Worm (Caenorhabditis elegans) whole organism, dauer: ENCODE results near the gene eco-1.

Experiments
- unc-62 ChIP-seq: sonication (generic microtip); optimal IDR thresholded peaks from 2 replicates; lab custom pipeline; 2017; ENCODE audit warnings: missing biosample characterization, missing genetic modification reagents, missing genetic modification characterization

eco-1 gene

DNA sequence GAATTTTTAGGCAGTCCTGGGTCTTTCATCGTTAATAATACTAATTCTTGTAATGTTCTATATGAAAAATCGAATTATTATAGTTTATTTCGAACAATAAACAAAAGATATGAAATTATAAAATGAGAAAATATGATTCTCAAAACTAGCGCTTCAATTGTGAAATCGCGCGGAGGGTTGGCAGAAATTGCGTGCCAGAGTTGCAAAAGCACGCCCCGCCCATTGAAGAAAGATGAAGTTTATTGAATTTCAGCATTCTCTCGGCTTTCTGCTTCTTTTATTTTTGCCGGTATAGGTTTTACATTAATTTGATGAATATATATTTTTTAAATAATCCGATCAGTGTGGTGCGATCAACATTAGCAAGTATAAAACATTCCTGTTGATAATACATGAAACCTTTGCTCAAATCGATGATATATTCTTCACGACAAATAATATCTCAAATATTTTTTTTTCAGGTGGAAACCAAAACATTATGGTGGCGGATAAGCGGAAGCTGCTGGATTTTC, at the start of gene eco-1, which contains the start of gene hmgr-1:
eco-1 (minus strand) TSS at position 59 of the 512 bp plus-strand sequence.
hmgr-1 (plus strand) TSS at position 462 of the 512 bp plus-strand sequence.
- TF ChIP-seq unc-62 (GFP tag; lab: Kevin White, UChicago), result no peak

DNA sequence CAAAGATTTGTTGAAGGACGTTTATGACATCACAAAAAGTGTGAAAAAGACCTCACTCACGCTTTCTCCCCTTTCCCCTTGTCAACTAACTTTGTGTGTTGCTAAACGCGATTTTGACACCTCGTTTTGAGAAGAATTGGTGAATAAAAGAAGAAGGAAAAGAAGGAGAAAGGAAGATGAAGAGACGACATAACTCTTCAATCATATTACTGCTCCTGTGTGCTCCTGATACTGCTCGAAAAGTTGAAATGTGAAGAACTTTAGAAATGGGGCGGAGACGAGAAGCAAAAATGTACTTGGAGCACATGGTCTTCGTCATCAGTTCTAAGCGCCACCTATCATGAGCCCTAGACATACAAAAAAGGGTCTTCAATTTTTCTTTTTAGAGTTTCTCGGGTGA, 40.1 kb upstream of the eco-1 start:
- no peak for TF ChIP-seq unc-62 (GFP tag; lab: Kevin White, UChicago)

DNA sequence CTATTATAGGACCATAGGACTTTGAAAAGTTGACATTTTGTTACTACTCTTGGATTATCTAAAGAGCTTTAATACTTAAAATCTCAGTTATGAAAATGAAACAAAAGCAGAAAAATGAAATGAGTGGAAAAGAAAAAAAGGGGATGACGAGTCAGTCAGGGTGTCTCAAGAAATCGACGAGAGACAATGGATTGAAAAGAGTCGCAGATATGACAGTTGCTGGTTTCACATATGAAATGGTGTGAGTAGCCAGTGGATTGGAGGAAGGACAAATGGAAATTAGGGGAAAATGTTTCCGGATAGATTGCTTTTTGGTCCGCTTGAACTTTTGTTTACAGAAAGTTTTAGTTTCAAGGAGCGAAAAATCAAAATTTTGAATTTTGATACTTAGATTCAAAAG, 38.3 kb upstream of the eco-1 start:
- TF ChIP-seq unc-62 (GFP tag; lab: Kevin White, UChicago), result no peak

DNA sequence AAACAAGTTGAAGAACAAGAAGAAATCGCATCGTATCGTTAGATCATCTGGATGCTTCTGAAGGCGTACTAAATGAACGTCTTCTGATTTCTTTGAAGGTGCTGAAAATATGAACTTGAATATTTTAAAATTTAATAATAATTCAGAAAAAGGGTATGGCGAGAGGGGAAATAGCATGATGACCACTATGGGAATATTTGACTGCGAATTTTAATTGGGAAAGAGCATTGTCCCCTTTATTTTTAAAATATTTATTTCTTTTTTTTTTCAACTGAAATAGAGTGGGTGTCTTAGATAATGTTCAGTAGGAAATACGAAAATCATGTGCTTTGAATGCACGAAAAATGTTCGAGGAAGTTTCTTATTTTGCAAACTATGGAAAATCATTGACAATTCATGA, 36.5 kb upstream of the eco-1 start, which contains the start of gene lgc-50:
lgc-50 (minus strand) TSS at position 101 of the 400 bp plus-strand sequence.
- TF ChIP-seq unc-62 (GFP tag; lab: Kevin White, UChicago), result no peak

DNA sequence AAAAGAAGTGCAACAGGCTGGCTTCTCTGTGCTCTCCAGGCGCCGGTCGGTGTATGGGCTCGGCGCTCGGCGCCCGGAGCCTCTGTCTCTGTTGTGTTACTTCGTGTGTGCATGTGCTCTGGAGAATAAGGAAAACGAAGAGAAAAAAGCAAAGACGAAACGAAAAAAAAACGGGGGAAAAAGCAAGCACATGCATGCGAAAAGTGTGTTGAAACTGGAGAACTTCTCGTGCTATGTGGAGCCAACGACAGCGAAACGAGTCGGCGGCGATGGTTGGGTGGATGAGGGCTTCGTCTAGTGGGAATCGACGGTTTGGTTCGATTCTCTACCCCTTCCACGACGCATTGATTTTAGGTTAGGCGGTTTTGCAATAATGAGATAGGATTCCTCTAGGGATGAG, 28.5 kb upstream of the eco-1 start:
- no peak for TF ChIP-seq unc-62 (GFP tag; lab: Kevin White, UChicago)

DNA sequence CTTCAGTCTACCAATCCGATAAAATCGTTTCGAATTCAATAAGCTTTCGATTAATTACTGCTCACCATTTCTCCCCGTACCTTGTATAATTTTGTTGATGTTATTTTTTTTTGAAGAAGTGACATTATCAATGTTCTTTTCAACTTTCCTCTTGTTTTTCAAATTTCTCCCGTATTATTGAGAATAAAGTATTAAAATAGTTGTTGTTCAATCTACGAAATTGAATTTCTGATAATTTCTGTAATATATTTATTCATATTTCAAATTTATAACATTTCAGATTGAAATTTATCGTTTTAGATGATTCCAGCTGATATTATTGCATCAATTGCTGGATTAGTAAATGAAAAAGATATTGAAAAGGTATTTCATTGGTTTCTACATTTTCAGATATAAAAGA, 27.0 kb upstream of the eco-1 start, which contains the start of gene trd-1:
trd-1 (plus strand) TSS at position 301 of the 400 bp plus-strand sequence.
- TF ChIP-seq unc-62 (GFP tag; lab: Kevin White, UChicago), result no peak

DNA sequence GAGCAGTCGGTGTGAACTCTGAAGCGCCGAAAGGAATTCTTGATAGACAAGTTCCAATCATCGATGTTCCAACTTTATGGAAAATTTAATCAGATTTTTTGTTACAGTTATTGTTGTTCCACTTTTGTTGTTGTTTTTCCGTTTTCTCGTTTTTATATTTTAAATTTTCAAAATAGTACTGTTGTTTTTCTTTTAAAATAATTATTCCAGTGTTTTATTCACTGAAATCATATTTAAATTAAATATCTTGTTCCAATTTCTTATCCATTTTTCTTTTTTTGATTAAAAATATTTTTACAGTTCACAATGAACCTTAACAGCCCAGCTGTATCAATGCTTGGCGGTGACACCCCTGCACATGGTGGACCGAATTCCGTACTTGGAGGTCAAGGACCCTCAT, 24.8 kb upstream of the eco-1 start, which contains the start of gene tbp-1:
tbp-1 (plus strand) TSS at position 301 of the 400 bp plus-strand sequence.
- TF ChIP-seq unc-62 (GFP tag; lab: Kevin White, UChicago), result no peak

DNA sequence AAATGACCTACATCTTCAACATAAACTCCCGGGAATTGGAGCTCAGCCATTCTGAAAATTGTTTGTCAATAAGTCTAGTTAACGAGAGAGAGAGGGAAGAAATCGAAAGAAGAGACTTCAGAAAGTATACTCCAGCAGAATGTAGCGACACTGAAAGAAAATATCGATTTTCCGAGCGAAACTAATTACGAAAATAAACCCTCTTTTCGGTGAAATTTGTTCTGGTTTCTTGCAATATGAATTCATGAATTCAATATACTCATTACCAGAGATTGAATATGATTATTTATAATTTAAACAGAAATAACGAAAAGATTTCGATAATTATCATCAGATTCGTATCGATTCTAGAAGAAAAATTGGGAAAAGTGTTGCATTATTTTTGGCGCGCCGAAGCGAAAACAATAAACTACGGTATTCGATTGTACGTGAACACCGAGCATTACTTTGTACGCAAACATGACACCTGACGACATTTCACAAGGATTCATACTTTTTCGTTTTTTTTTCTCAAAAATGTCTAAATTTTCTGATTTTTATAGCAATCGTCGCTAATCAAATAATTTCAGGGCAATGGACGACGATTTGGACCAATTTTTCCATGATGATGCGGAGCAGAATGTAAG, 22.8 kb upstream of the eco-1 start, which contains the start of the genes hmg-4 and T20B12.3:
hmg-4 (minus strand) TSS at position 51 of the 626 bp plus-strand sequence.
T20B12.3 (plus strand) TSS at position 570 of the 626 bp plus-strand sequence.
- TF ChIP-seq unc-62 (GFP tag; lab: Kevin White, UChicago), result no peak

DNA sequence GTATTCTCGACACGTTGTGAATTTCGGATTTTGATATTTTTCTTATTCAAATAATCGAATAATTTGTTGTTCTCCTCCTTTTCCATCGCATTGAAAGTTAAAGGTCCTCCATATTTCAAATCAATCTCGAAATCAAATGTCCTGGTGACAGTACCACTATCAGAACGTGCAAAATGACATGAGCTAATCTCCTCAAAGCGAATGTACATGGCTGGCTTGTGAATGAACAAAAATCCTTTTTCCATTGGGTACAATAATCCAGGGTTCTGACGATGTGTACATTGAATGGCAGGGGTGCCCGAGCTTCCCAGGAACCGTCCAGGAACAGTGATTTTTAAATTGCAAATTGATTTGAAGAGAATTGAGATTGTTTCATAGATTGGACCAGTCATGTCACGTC, 21.2 kb upstream of the eco-1 start:
- no peak for TF ChIP-seq unc-62 (GFP tag; lab: Kevin White, UChicago)

DNA sequence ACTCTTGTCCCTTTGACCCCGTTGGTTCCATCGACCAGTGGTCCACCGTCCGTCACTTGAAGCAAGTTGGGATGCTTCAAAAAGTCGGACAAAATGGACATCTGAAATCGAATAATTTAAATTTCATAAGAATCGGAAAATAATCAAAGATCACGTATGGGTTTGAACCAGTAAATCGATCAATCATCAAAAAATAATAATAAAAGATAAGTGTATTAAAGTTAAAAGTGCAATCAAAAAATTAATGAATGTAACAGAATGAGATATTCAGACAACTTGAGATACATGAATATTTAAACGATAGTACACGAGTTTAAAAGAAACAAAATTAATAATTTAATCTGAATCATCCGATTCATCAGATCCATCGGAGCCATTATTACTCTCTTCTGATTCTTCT, 20.1 kb upstream of the eco-1 start, which contains the start of gene T20B12.7:
T20B12.7 (minus strand) TSS at position 101 of the 400 bp plus-strand sequence.
- no peak for TF ChIP-seq unc-62 (GFP tag; lab: Kevin White, UChicago)

DNA sequence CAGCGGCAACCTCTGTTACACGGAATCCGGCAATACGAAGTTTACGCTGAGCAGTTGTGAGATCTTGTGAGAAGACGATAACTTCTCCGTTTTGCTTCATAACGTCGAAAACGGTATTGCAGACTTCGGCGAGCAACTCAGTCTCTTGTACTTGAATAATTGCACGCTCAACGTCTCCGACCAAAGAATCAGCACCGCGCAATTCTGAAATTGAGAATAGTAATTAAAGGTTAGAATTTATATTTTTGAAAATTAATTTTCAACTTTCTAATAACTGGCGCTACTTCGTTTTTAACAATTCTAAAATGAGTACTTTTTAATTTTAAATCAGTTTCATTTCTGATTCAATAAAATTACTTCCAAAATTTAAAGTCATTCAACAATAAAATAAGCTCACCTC, 19.6 kb upstream of the eco-1 start:
- no peak for TF ChIP-seq unc-62 (GFP tag; lab: Kevin White, UChicago)

DNA sequence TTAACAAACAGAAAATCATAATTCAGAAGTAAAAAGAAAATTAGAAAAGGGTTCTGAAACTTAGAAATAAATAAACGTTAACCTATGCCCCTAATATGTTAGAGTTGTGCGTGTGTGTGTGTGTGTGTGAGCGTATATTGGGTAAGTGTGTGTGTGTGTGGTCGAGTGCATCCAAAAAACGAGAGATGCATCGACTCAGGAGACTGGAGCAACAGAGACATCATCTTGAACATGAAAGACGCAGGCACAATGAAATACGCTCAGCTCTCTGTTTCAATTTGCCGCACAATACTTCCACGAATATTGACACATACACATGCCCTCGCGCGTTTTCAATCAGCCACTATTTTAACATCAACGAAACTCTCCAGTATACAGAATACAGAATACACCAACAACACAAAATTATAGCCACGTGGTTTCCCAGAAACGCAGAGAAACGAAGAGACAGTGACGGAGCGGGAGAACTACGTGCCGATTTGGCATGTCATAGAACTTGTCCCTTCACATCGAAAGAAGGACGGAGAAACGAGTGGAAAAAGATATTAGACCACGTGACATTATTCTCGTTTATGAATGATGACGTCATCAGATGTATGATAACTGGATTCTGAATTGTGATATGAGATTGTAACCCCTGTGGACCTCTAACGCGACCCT, 17.4 kb upstream of the eco-1 start:
- no peak for TF ChIP-seq unc-62 (GFP tag; lab: Kevin White, UChicago)

DNA sequence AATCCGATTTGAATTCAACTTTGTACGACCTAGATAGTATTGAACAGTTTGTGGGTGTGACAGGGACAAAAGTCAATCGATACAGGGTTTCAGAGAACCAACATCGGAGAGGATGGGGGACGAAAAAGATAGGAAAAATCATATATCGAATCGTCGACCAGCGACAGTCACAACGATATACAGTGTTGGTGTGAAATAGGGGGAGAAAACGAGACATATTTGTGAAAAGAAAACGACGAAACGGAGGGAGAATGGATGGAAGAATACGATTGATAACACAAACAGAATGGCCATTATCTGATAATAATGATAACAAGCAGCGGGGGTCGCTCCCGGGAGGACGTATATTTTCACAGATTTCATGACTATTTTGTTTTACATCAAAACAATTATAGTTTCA, 16.5 kb upstream of the eco-1 start:
- no peak for TF ChIP-seq unc-62 (GFP tag; lab: Kevin White, UChicago)

DNA sequence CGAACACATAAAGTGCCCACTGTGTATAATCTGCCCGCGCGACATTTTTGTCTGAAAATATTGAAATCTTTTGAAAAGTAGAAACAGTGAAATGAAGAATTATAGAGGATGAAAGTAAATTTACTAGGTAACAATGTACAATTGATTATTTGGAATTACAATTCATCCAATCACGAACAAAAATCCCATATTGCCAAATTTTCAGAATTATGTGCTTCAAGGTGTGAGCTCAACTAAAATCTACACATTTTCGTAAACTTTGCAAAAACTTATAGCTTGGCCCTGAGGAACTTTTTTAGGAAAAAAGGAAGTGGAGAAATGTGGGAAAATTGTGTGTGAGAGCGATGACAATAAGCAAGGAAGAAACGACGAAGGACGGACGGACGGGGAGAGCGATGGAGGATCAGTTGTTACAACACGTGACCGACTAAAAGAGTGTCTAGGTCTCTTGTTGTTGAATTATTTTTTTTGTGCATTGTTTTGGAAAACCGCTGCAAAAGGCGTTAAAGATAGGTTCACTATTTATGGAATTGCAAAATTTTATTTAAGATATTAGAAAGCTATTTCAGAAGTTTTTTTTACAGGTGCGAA, 15.9 kb upstream of the eco-1 start, which contains the start of gene mml-1:
mml-1 (minus strand) TSS at position 51 of the 591 bp plus-strand sequence.
- TF ChIP-seq unc-62 (GFP tag; lab: Kevin White, UChicago), result no peak

DNA sequence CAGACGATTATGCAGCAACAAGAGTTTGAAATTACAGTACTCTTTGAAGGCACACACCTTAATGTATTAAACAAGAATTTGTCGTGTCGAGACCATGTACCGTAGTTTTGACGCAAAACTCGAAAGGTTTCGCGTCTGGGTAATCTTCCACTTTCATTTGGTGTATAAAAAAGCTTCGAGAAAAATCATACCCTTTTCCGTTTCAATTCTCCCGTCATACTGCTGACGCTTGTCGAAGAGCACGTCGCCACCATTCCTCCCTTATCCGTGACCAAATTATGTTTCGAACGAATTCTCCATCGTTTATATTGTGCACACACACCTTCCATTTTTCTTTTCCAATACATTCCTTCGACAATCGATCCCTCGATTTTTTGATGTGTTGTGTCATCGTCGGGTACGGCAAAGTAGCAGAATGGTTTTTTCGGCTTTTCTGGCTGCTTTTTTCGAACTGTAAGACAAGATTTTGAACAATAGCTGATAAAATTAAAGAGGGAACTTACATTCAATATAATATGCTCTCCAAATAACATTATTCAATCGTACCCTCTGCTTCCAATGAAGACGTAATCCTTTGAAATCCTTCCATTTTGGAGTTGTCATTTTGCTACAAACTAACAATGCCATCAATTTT, 15.0 kb upstream of the eco-1 start:
- TF ChIP-seq unc-62 (GFP tag; lab: Kevin White, UChicago), result no peak
